Fruit fly (Drosophila melanogaster) whole organism, embryonic: Measurements from ENCODE around the gene Sfp79B.

Experiments
- Atf6 ChIP-seq: fragments of 200-800 bp; sonication (Bioruptor generic); IDR thresholded peaks from 2 replicates; pipeline ENCODE4 v1.3.6; 2022; ENCODE audit warnings: missing biosample characterization, missing genetic modification characterization
- Blimp-1 ChIP-seq: fragments of 200-800 bp; sonication (Bioruptor generic); optimal IDR thresholded peaks from 3 replicates; lab custom pipeline; 2018; ENCODE audit warnings: missing biosample characterization, missing genetic modification characterization, mild to moderate bottlenecking, moderate library complexity, missing genetic modification reagents
- CG10462 ChIP-seq: fragments of 200-800 bp; sonication (Bioruptor generic); optimal IDR thresholded peaks from 2 replicates; lab custom pipeline; 2016; ENCODE audit warnings: missing biosample characterization, missing genetic modification characterization
- CG1233 ChIP-seq: fragments of 200-800 bp; sonication (Bioruptor generic); optimal IDR thresholded peaks from 4 replicates; lab custom pipeline; 2018; ENCODE audit warnings: missing biosample characterization, mild to moderate bottlenecking, missing genetic modification characterization
- CG14667 ChIP-seq: fragments of 200-800 bp; sonication (Bioruptor generic); IDR thresholded peaks from 2 replicates; pipeline ENCODE4 v1.3.6; 2022; ENCODE audit warnings: missing biosample characterization, missing genetic modification characterization
- CG15269 ChIP-seq: fragments of 200-800 bp; sonication (Bioruptor generic); optimal IDR thresholded peaks from 2 replicates; lab custom pipeline; 2018; ENCODE audit warnings: missing biosample characterization, mild to moderate bottlenecking, missing genetic modification characterization, moderate library complexity
- CG1647 ChIP-seq: fragments of 200-800 bp; sonication (Bioruptor generic); optimal IDR thresholded peaks from 3 replicates; lab custom pipeline; 2016; ENCODE audit warnings: missing biosample characterization, missing genetic modification characterization
- CG17186 ChIP-seq: fragments of 200-800 bp; sonication (Bioruptor generic); optimal IDR thresholded peaks from 3 replicates; lab custom pipeline; 2017; ENCODE audit warnings: missing biosample characterization, missing genetic modification reagents, missing genetic modification characterization
- CG1792 ChIP-seq: fragments of 200-800 bp; sonication (Bioruptor generic); optimal IDR thresholded peaks from 2 replicates; lab custom pipeline; 2016; ENCODE audit warnings: missing biosample characterization, missing genetic modification characterization
- CG18599 ChIP-seq: fragments of 200-800 bp; sonication (Bioruptor generic); optimal IDR thresholded peaks from 3 replicates; lab custom pipeline; 2017; ENCODE audit warnings: missing biosample characterization, missing genetic modification characterization, mild to moderate bottlenecking, moderate library complexity, missing genetic modification reagents
- CG2120 ChIP-seq: fragments of 200-800 bp; sonication (Bioruptor generic); optimal IDR thresholded peaks from 3 replicates; lab custom pipeline; 2016; ENCODE audit warnings: missing biosample characterization, missing genetic modification characterization
- CG31365 ChIP-seq: fragments of 200-800 bp; sonication (Bioruptor generic); optimal IDR thresholded peaks from 2 replicates; lab custom pipeline; 2018; ENCODE audit warnings: missing biosample characterization, mild to moderate bottlenecking, missing genetic modification characterization
- CG3163 ChIP-seq: fragments of 200-800 bp; sonication (Bioruptor generic); optimal IDR thresholded peaks from 3 replicates; lab custom pipeline; 2016; ENCODE audit warnings: missing biosample characterization, missing genetic modification characterization
- CG32532 ChIP-seq: fragments of 200-800 bp; sonication (Bioruptor generic); IDR thresholded peaks from 2 replicates; pipeline ENCODE4 v1.3.6; 2022; ENCODE audit warnings: missing biosample characterization, missing genetic modification characterization
- CG34422 ChIP-seq: fragments of 200-800 bp; sonication (Bioruptor generic); IDR thresholded peaks from 3 replicates; pipeline ENCODE4 v1.3.6; 2022; ENCODE audit warnings: missing biosample characterization, missing genetic modification characterization
- CG4617 ChIP-seq: fragments of 200-800 bp; sonication (Bioruptor generic); optimal IDR thresholded peaks from 3 replicates; lab custom pipeline; 2016; ENCODE audit warnings: missing biosample characterization, missing genetic modification characterization, borderline replicate concordance
- CG7357 ChIP-seq: fragments of 200-800 bp; sonication (Bioruptor generic); IDR thresholded peaks from 3 replicates; pipeline ENCODE4 v1.3.6; 2022; ENCODE audit warnings: missing biosample characterization, missing genetic modification characterization
- CG7745 ChIP-seq: fragments of 200-800 bp; sonication (Bioruptor generic); optimal IDR thresholded peaks from 2 replicates; lab custom pipeline; 2018; ENCODE audit warnings: missing biosample characterization, mild to moderate bottlenecking, missing genetic modification characterization, moderate library complexity
- CHES-1-like ChIP-seq: fragments of 200-800 bp; sonication (Bioruptor generic); optimal IDR thresholded peaks from 2 replicates; lab custom pipeline; 2016; ENCODE audit warnings: missing biosample characterization, missing genetic modification characterization
- Dad ChIP-seq: fragments of 200-800 bp; sonication (Bioruptor generic); optimal IDR thresholded peaks from 3 replicates; lab custom pipeline; 2016; ENCODE audit warnings: missing biosample characterization, missing genetic modification characterization
- H15 ChIP-seq: fragments of 200-800 bp; sonication (Bioruptor generic); IDR thresholded peaks from 3 replicates; pipeline ENCODE4 v1.3.6; 2022; ENCODE audit warnings: missing biosample characterization, missing genetic modification characterization
- Lpt ChIP-seq: fragments of >200 bp; optimal IDR thresholded peaks from 2 replicates; lab custom pipeline; 2018; ENCODE audit warnings: missing biosample characterization, missing genetic modification characterization
- Mad ChIP-seq: fragments of 200-800 bp; sonication (Bioruptor generic); optimal IDR thresholded peaks from 2 replicates; lab custom pipeline; 2016; ENCODE audit warnings: missing biosample characterization, missing genetic modification characterization
- NfI ChIP-seq: fragments of 200-800 bp; sonication (Bioruptor generic); optimal IDR thresholded peaks from 3 replicates; lab custom pipeline; 2018; ENCODE audit warnings: missing biosample characterization, mild to moderate bottlenecking, missing genetic modification characterization, moderate library complexity
- Six4 ChIP-seq: fragments of 200-800 bp; sonication (Bioruptor generic); optimal IDR thresholded peaks from 2 replicates; lab custom pipeline; 2016; ENCODE audit warnings: missing biosample characterization, missing genetic modification characterization
- Sox100B ChIP-seq: fragments of 200-800 bp; sonication (Bioruptor generic); optimal IDR thresholded peaks from 3 replicates; lab custom pipeline; 2018; ENCODE audit warnings: missing biosample characterization, mild to moderate bottlenecking, missing genetic modification characterization
- Xrp1 ChIP-seq: fragments of 200-800 bp; sonication (Bioruptor generic); IDR thresholded peaks from 2 replicates; pipeline ENCODE4 v1.3.6; 2022; ENCODE audit warnings: missing biosample characterization, missing genetic modification characterization
- YL-1 ChIP-seq: fragments of 200-800 bp; sonication (Bioruptor generic); optimal IDR thresholded peaks from 3 replicates; lab custom pipeline; 2017; ENCODE audit warnings: missing biosample characterization, mild to moderate bottlenecking, missing genetic modification characterization
- al ChIP-seq: fragments of 200-800 bp; sonication (Bioruptor generic); IDR thresholded peaks from 2 replicates; pipeline ENCODE4 v1.3.6; 2022; ENCODE audit warnings: missing biosample characterization, missing genetic modification characterization
- aop ChIP-seq: fragments of 200-800 bp; sonication (Bioruptor generic); IDR thresholded peaks from 2 replicates; pipeline ENCODE4 v1.3.6; 2022; ENCODE audit warnings: missing biosample characterization, missing genetic modification characterization
- ara ChIP-seq: fragments of 200-800 bp; sonication (Bioruptor generic); IDR thresholded peaks from 2 replicates; pipeline ENCODE4 v1.3.6; 2022; ENCODE audit warnings: missing biosample characterization, missing genetic modification characterization
- ash1 ChIP-seq: fragments of 200-800 bp; sonication (Bioruptor generic); optimal IDR thresholded peaks from 2 replicates; lab custom pipeline; 2018; ENCODE audit warnings: missing biosample characterization, mild to moderate bottlenecking, missing genetic modification characterization
- ato ChIP-seq: fragments of 200-800 bp; sonication (Bioruptor generic); IDR thresholded peaks from 2 replicates; pipeline ENCODE4 v1.3.6; 2022; ENCODE audit warnings: missing biosample characterization, missing genetic modification characterization; ENCODE audit not compliant: partially characterized antibody
- br ChIP-seq: fragments of >200 bp; optimal IDR thresholded peaks from 2 replicates; lab custom pipeline; 2017
- btn ChIP-seq: fragments of 200-800 bp; sonication (Bioruptor generic); optimal IDR thresholded peaks from 2 replicates; lab custom pipeline; 2016; ENCODE audit warnings: missing biosample characterization, missing genetic modification characterization
- cad ChIP-seq: fragments of >200 bp; optimal IDR thresholded peaks from 2 replicates; lab custom pipeline; 2017; ENCODE audit warnings: missing biosample characterization, missing genetic modification characterization
- chinmo ChIP-seq: fragments of 200-800 bp; sonication (Bioruptor generic); IDR thresholded peaks from 4 replicates; pipeline ENCODE4 v1.3.6; 2022; ENCODE audit warnings: missing biosample characterization, missing genetic modification characterization; ENCODE audit not compliant: partially characterized antibody
- crol ChIP-seq: fragments of 200-800 bp; sonication (Bioruptor generic); IDR thresholded peaks from 2 replicates; pipeline ENCODE4 v1.3.6; 2022; ENCODE audit warnings: missing biosample characterization, missing genetic modification characterization
- da ChIP-seq: fragments of 200-800 bp; sonication (Bioruptor generic); optimal IDR thresholded peaks from 2 replicates; lab custom pipeline; 2016; ENCODE audit warnings: missing biosample characterization, missing genetic modification characterization
- dati ChIP-seq: fragments of 200-800 bp; sonication (Bioruptor generic); IDR thresholded peaks from 2 replicates; pipeline ENCODE4 v1.3.6; 2022; ENCODE audit warnings: missing biosample characterization, missing genetic modification characterization
- dm ChIP-seq: fragments of 200-800 bp; sonication (Bioruptor generic); optimal IDR thresholded peaks from 3 replicates; lab custom pipeline; 2016; ENCODE audit warnings: missing biosample characterization, missing genetic modification characterization
- exex ChIP-seq: fragments of 200-800 bp; sonication (Bioruptor generic); optimal IDR thresholded peaks from 4 replicates; lab custom pipeline; 2018; ENCODE audit warnings: missing biosample characterization, mild to moderate bottlenecking, missing genetic modification characterization, moderate library complexity
- ind ChIP-seq: fragments of 200-800 bp; sonication (Bioruptor generic); optimal IDR thresholded peaks from 3 replicates; lab custom pipeline; 2016; ENCODE audit warnings: missing biosample characterization, missing genetic modification characterization
- ken ChIP-seq: fragments of 200-800 bp; sonication (Bioruptor generic); IDR thresholded peaks from 3 replicates; pipeline ENCODE4 v1.3.6; 2022; ENCODE audit warnings: missing biosample characterization, missing genetic modification characterization
- peb ChIP-seq: fragments of 200-800 bp; sonication (Bioruptor generic); IDR thresholded peaks from 2 replicates; pipeline ENCODE4 v1.3.6; 2022; ENCODE audit warnings: missing biosample characterization, missing genetic modification characterization
- pita ChIP-seq: fragments of 200-800 bp; sonication (Bioruptor generic); optimal IDR thresholded peaks from 2 replicates; lab custom pipeline; 2017; ENCODE audit warnings: missing biosample characterization, mild to moderate bottlenecking, missing genetic modification characterization
- row ChIP-seq: fragments of 200-800 bp; sonication (Bioruptor generic); IDR thresholded peaks from 3 replicates; pipeline ENCODE4 v1.3.6; 2022; ENCODE audit warnings: missing biosample characterization, missing genetic modification characterization
- seq ChIP-seq: fragments of 200-800 bp; sonication (Bioruptor generic); IDR thresholded peaks from 2 replicates; pipeline ENCODE4 v1.3.6; 2022; ENCODE audit warnings: missing biosample characterization, missing genetic modification characterization
- stwl ChIP-seq: fragments of 200-800 bp; sonication (Bioruptor generic); optimal IDR thresholded peaks from 3 replicates; lab custom pipeline; 2018; ENCODE audit warnings: missing biosample characterization, mild to moderate bottlenecking, missing genetic modification characterization, moderate library complexity
- tgo ChIP-seq: fragments of 200-800 bp; sonication (Bioruptor generic); IDR thresholded peaks from 3 replicates; pipeline ENCODE4 v1.3.6; 2022; ENCODE audit warnings: missing biosample characterization, missing genetic modification characterization
- tna ChIP-seq: fragments of 200-800 bp; sonication (Bioruptor generic); IDR thresholded peaks from 2 replicates; pipeline ENCODE4 v1.3.6; 2022; ENCODE audit warnings: missing biosample characterization, missing genetic modification characterization; ENCODE audit not compliant: partially characterized antibody
- zen2 ChIP-seq: fragments of 200-800 bp; sonication (Bioruptor generic); IDR thresholded peaks from 3 replicates; pipeline ENCODE4 v1.3.6; 2022; ENCODE audit warnings: missing biosample characterization, missing genetic modification characterization; ENCODE audit not compliant: partially characterized antibody

Sfp79B gene

DNA sequence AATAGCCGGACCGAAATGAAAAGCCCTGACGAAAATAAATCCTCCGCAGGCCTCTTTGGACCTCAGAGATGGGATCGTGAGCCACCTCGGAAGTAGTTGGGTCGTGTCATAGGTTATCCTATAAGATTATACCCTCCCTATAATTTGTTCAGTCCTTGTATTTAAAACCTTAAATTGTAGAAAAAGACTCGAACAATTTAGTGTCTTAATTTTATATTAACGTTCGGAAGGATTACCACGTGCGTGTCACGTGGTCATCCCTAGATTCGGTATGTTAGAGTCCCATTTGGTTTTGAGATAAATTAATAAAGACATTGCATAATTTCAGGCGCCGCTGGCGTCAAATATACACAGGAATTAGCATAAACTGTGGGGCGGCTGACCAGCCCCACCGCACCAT lies 2.1 kb upstream of the Sfp79B start (continued):
- TF ChIP-seq zen2 (GFP tag; lab: Robert Waterston, UW) = peak; percentile 78; the same call in 2 of the 3 replicates
- TF ChIP-seq tgo (GFP tag; lab: Robert Waterston, UW) = peak; percentile 61
- peak; percentile 53 for TF ChIP-seq Blimp-1 (GFP tag; lab: Kevin White, UChicago)
- no peak for TF ChIP-seq CG17186 (GFP tag; lab: Kevin White, UChicago)
- TF ChIP-seq H15 = 0 out of 3 replicates have a peak, but pooled peaks have one; percentile 30
- TF ChIP-seq ara (GFP tag; lab: Robert Waterston, UW) = peak; percentile 61; the same call in 1 of the 2 replicates
- no peak for TF ChIP-seq aop (GFP tag; lab: Robert Waterston, UW)
- peak; percentile 63 for TF ChIP-seq CG18599 (GFP tag; lab: Kevin White, UChicago)
- peak; percentile 69 for TF ChIP-seq CG32532
- TF ChIP-seq CG10462 (GFP tag; lab: Kevin White, UChicago) = peak; percentile 19
- TF ChIP-seq CG7745 (tag; lab: Kevin White, UChicago) = no peak
- TF ChIP-seq CG15269 = peak; percentile 49
- no peak for TF ChIP-seq YL-1 (GFP tag; lab: Kevin White, UChicago)
- TF ChIP-seq Xrp1 (GFP tag; lab: Robert Waterston, UW) = peak; percentile 75
- TF ChIP-seq dm = peak; percentile 51
- TF ChIP-seq CG14667 (GFP tag; lab: Robert Waterston, UW) = no peak
- no peak for TF ChIP-seq pita (GFP tag; lab: Kevin White, UChicago)
- TF ChIP-seq al (GFP tag; lab: Robert Waterston, UW) = peak; percentile 52; the same call in 1 of the 2 replicates
- TF ChIP-seq peb (GFP tag; lab: Robert Waterston, UW) = no peak
- TF ChIP-seq tna = peak; percentile 7; the same call in 1 of the 2 replicates
- no peak for TF ChIP-seq dati
- TF ChIP-seq NfI (GFP tag; lab: Kevin White, UChicago) = peak; percentile 37
- no peak for TF ChIP-seq exex (tag; lab: Kevin White, UChicago)
- TF ChIP-seq CG1233 (GFP tag; lab: Kevin White, UChicago) = peak; percentile 27
- peak; percentile 71 for TF ChIP-seq CG2120 (GFP tag; lab: Kevin White, UChicago)
- TF ChIP-seq CG4617 (GFP tag; lab: Kevin White, UChicago) = no peak
- peak; percentile 26 for TF ChIP-seq Sox100B (GFP tag; lab: Kevin White, UChicago)
- no peak for TF ChIP-seq chinmo (GFP tag; lab: Robert Waterston, UW)
- TF ChIP-seq CG34422 (GFP tag; lab: Robert Waterston, UW) = peak; percentile 64; the same call in 2 of the 3 replicates
- TF ChIP-seq row (GFP tag; lab: Robert Waterston, UW) = peak; percentile 84
- no peak for TF ChIP-seq CG1792 (GFP tag; lab: Kevin White, UChicago)
- 0 out of 2 replicates have a peak, but pooled peaks have one; percentile 19 for TF ChIP-seq seq (GFP tag; lab: Robert Waterston, UW)
- TF ChIP-seq Atf6 (GFP tag; lab: Robert Waterston, UW) = peak; percentile 70; the same call in 1 of the 2 replicates
- no peak for TF ChIP-seq Lpt (GFP tag; lab: Kevin White, UChicago)
- TF ChIP-seq cad (GFP tag; lab: Kevin White, UChicago) = no peak
- TF ChIP-seq crol (GFP tag; lab: Robert Waterston, UW) = no peak
- no peak for TF ChIP-seq br (lab: Kevin White, UChicago)
- TF ChIP-seq ind (GFP tag; lab: Kevin White, UChicago) = peak; percentile 47
- TF ChIP-seq ash1 (GFP tag; lab: Kevin White, UChicago) = no peak
- TF ChIP-seq stwl (tag; lab: Kevin White, UChicago) = peak; percentile 35
- TF ChIP-seq Mad (GFP tag; lab: Kevin White, UChicago) = peak; percentile 24
- no peak; the same call in 2 of the 3 replicates for TF ChIP-seq ken (GFP tag; lab: Robert Waterston, UW)
- TF ChIP-seq CG31365 (tag; lab: Kevin White, UChicago) = no peak
- 0 out of 2 replicates have a peak, but pooled peaks have one; percentile 13 for TF ChIP-seq ato
- no peak for TF ChIP-seq CG7357 (GFP tag; lab: Robert Waterston, UW)
- TF ChIP-seq CG1647 (GFP tag; lab: Kevin White, UChicago) = no peak
- TF ChIP-seq da (GFP tag; lab: Kevin White, UChicago) = peak; percentile 12
- peak; percentile 5 for TF ChIP-seq Six4 (GFP tag; lab: Kevin White, UChicago)
- peak; percentile 45 for TF ChIP-seq CHES-1-like (GFP tag; lab: Kevin White, UChicago)
- TF ChIP-seq btn (GFP tag; lab: Kevin White, UChicago) = peak; percentile 34
- peak; percentile 2 for TF ChIP-seq Dad (GFP tag; lab: Kevin White, UChicago)
- TF ChIP-seq CG3163 (GFP tag; lab: Kevin White, UChicago) = peak; percentile 22
